Worm (Caenorhabditis elegans) whole organism, early embryonic: Measurements from ENCODE around the gene ril-2.

Source experiments
- B0310.2 ChIP-seq: sonication (generic microtip); optimal IDR thresholded peaks from 2 replicates; lab custom pipeline; 2016; ENCODE audit warnings: mild to moderate bottlenecking, missing genetic modification characterization, missing compliant biosample characterization
- F13C5.2 ChIP-seq: sonication (generic microtip); optimal IDR thresholded peaks from 2 replicates; lab custom pipeline; 2017; ENCODE audit warnings: mild to moderate bottlenecking, missing genetic modification characterization, inconsistent platforms, missing compliant biosample characterization
- aly-1 ChIP-seq: sonication (generic microtip); optimal IDR thresholded peaks from 2 replicates; lab custom pipeline; 2016; ENCODE audit warnings: missing genetic modification characterization, missing compliant biosample characterization
- ama-1 ChIP-seq: fragments of 150-350 bp; optimal IDR thresholded peaks from 2 replicates; lab custom pipeline; 2014
- ceh-13 ChIP-seq: fragments of 200-800 bp; sonication (Bioruptor generic); optimal IDR thresholded peaks from 2 replicates; lab custom pipeline; 2018; ENCODE audit warnings: mild to moderate bottlenecking, missing genetic modification characterization, missing compliant biosample characterization
- ceh-36 ChIP-seq: sonication (generic microtip); optimal IDR thresholded peaks from 2 replicates; lab custom pipeline; 2016; ENCODE audit warnings: missing genetic modification characterization, inconsistent platforms, missing compliant biosample characterization
- ets-7 ChIP-seq: sonication (generic microtip); optimal IDR thresholded peaks from 2 replicates; lab custom pipeline; 2016; ENCODE audit warnings: missing genotype, missing genetic modification characterization, missing compliant biosample characterization
- flt-1 ChIP-seq: fragments of 200-800 bp; sonication (Bioruptor generic); IDR thresholded peaks from 2 replicates; pipeline ENCODE4 v1.3.6; 2022; ENCODE audit warnings: missing genetic modification characterization, missing compliant biosample characterization
- hmbx-1 ChIP-seq: sonication (generic microtip); optimal IDR thresholded peaks from 2 replicates; lab custom pipeline; 2016; ENCODE audit warnings: mild to moderate bottlenecking, missing genetic modification characterization, missing compliant biosample characterization
- hmg-4 ChIP-seq: fragments of 200-800 bp; sonication (Bioruptor generic); optimal IDR thresholded peaks from 2 replicates; lab custom pipeline; 2018; ENCODE audit warnings: mild to moderate bottlenecking, missing genetic modification characterization, missing compliant biosample characterization
- hnd-1 ChIP-seq: sonication (generic microtip); optimal IDR thresholded peaks from 2 replicates; lab custom pipeline; 2016; ENCODE audit warnings: missing genetic modification characterization, missing compliant biosample characterization
- pes-1 ChIP-seq: fragments of 200-800 bp; sonication (Bioruptor generic); IDR thresholded peaks from 2 replicates; pipeline ENCODE4 v1.3.6; 2022; ENCODE audit warnings: missing genetic modification reagents, missing genetic modification characterization, missing compliant biosample characterization
- scrt-1 ChIP-seq: fragments of 200-800 bp; sonication (Bioruptor generic); IDR thresholded peaks from 2 replicates; pipeline ENCODE4 v1.3.6; 2022; ENCODE audit warnings: missing genetic modification characterization, missing compliant biosample characterization
- sea-1 ChIP-seq: fragments of 200-800 bp; sonication (Bioruptor generic); conservative IDR thresholded peaks from 2 replicates; pipeline ENCODE4 v1.3.6; 2022; ENCODE audit warnings: missing genetic modification characterization, missing compliant biosample characterization
- tbx-11 ChIP-seq: fragments of 200-800 bp; sonication (Bioruptor generic); IDR thresholded peaks from 2 replicates; pipeline ENCODE4 v1.3.6; 2022; ENCODE audit warnings: missing genetic modification characterization, missing compliant biosample characterization
- tbx-37 ChIP-seq: fragments of 200-800 bp; sonication (Bioruptor generic); conservative IDR thresholded peaks from 2 replicates; pipeline ENCODE4 v1.3.6; 2022; ENCODE audit warnings: missing genetic modification reagents, missing genetic modification characterization, missing compliant biosample characterization
- tra-4 ChIP-seq: sonication (generic microtip); optimal IDR thresholded peaks from 2 replicates; lab custom pipeline; 2017; ENCODE audit warnings: missing genetic modification characterization, missing compliant biosample characterization

The ril-2 gene

DNA sequence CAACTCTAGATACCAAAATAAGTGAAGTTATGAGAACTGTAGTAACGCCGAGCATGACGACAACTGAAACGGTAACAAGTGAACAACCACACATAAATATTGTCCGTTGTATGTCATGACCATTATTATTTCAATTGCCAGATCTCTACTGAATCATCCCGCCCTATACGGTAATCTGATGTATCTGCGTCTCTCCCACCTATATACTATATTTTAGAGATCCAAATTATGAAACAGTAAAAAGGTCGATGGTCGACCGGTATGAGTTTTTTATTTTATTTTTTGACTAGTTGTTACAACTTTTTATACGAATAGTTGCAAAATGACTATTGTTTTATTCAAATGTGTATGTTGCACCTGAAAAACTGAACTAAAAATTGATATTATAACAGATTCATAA lies 8.4 kb downstream of the ril-2 start, which contains the start of gene ttr-43:
Gene ttr-43, minus strand, starts transcription at position 101 of the 400 bp plus-strand sequence.
- no peak for TF ChIP-seq ama-1
- no peak for TF ChIP-seq F13C5.2 (tag; lab: Kevin White, UChicago)
- TF ChIP-seq ceh-13 (GFP tag; lab: Kevin White, UChicago), result no peak
- TF ChIP-seq flt-1, result no peak
- no peak for TF ChIP-seq aly-1 (tag; lab: Kevin White, UChicago)
- TF ChIP-seq B0310.2 (tag; lab: Kevin White, UChicago), result no peak
- TF ChIP-seq hnd-1 (tag; lab: Kevin White, UChicago), result no peak
- TF ChIP-seq sea-1 (GFP tag; lab: Robert Waterston, UW), result no peak
- no peak for TF ChIP-seq ets-7 (tag; lab: Kevin White, UChicago)
- TF ChIP-seq tbx-11, result no peak
- TF ChIP-seq hmbx-1 (tag; lab: Kevin White, UChicago), result no peak

DNA sequence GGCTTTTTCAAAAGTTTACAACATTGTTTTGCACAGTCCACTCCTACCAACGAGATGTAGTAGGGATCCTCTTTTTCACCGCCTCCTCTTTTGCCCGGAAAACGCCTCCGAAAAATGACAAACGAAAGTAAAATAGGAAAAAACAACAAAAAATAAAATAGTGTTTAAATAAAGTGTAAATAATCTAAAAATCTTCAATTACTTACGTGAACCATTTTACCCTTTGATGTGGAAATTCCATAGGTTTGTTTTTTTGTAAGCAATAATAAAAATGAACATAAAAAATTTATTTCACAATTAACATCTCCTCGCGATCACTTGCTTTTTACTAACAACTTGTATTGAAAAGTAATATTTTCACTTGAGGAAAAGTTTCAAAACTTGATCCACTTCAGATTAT lies 10.9 kb downstream of the ril-2 start, which contains the start of gene C14C10.1:
Gene C14C10.1, plus strand, starts transcription at position 301 of the 400 bp plus-strand sequence.
- TF ChIP-seq tbx-37 (GFP tag; lab: Robert Waterston, UW) (no peak), pes-1 (GFP tag; lab: Robert Waterston, UW) (no peak), flt-1 (no peak), ets-7 (tag; lab: Kevin White, UChicago) (no peak), tbx-11 (no peak), hnd-1 (tag; lab: Kevin White, UChicago) (no peak), B0310.2 (tag; lab: Kevin White, UChicago) (no peak), ama-1 (no peak), hmbx-1 (tag; lab: Kevin White, UChicago) (no peak), ceh-36 (tag; lab: Kevin White, UChicago) (no peak)

DNA sequence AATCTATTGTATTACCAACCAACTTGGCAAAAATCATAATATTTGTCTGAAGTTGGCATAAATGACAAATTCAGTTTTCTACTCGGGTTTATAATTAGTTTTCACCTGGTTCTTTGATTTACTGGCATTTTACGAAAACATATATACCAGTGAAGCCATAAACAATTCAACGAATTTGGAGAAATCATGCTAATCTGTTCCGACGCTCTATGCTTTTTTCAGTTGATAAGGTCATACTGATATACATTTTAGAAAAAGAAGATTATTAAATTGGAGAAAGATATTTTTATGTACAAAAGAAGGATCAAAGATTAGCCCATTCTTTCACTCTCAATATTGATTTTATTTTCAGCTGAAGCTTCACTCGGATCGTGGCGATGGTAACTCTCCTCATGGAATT lies 12.2 kb downstream of the ril-2 start:
- TF ChIP-seq ets-7 (tag; lab: Kevin White, UChicago), result no peak
- no peak for TF ChIP-seq pes-1 (GFP tag; lab: Robert Waterston, UW)
- no peak for TF ChIP-seq tbx-11
- no peak for TF ChIP-seq B0310.2 (tag; lab: Kevin White, UChicago)
- TF ChIP-seq scrt-1 (GFP tag; lab: Robert Waterston, UW), result no peak
- TF ChIP-seq hmbx-1 (tag; lab: Kevin White, UChicago), result no peak
- no peak for TF ChIP-seq ceh-36 (tag; lab: Kevin White, UChicago)
- TF ChIP-seq hmg-4 (GFP tag; lab: Kevin White, UChicago), result no peak

DNA sequence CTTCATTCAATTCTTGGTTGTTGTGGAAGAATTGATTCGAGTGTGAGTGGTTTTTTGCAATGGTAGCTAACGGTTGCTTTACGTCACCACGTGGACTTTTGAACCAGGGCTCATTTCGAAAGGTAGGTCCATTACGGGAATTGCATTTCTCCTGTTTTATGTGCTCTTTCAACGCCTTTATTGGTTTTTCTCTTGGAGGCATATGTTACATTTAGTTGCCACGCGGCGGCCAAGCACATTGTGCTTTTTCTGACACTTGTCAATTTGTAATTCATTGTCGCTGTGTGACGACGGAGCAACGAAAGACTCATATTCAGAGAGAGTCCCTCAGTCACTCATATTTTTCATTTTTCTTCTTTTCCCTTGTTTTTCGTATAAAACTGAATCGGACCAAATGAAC lies 14.2 kb downstream of the ril-2 start:
- TF ChIP-seq sea-1 (GFP tag; lab: Robert Waterston, UW) (no peak), tbx-37 (GFP tag; lab: Robert Waterston, UW) (no peak), ama-1 (no peak), B0310.2 (tag; lab: Kevin White, UChicago) (no peak), hmbx-1 (tag; lab: Kevin White, UChicago) (no peak), tbx-11 (no peak), pes-1 (GFP tag; lab: Robert Waterston, UW) (no peak), ets-7 (tag; lab: Kevin White, UChicago) (no peak), aly-1 (tag; lab: Kevin White, UChicago) (no peak), tra-4 (tag; lab: Kevin White, UChicago) (no peak), hmg-4 (GFP tag; lab: Kevin White, UChicago) (no peak)

DNA sequence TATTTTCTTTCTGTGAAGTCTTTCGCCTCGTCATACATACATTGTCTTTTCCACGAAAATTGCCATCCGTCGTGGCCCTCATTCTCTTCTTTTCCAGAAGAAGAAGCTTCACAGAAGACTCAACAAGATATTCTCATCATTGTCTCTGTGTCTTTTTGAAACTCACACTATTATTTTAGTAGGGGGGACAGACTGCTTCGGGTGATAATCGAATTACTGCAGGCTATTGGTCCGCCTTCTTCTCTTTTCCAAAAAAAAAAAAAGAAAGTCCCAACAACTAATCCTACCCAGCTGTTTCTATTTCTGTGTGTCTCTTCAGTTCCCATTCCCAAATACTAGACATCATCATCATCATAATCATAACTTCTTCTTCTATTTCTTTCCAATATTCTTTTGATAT lies 15.5 kb downstream of the ril-2 start:
- TF ChIP-seq tbx-37 (GFP tag; lab: Robert Waterston, UW) (no peak), tbx-11 (no peak), tra-4 (tag; lab: Kevin White, UChicago) (no peak), flt-1 (no peak), ets-7 (tag; lab: Kevin White, UChicago) (no peak), pes-1 (GFP tag; lab: Robert Waterston, UW) (no peak), sea-1 (GFP tag; lab: Robert Waterston, UW) (no peak), F13C5.2 (tag; lab: Kevin White, UChicago) (no peak), hnd-1 (tag; lab: Kevin White, UChicago) (no peak), ceh-36 (tag; lab: Kevin White, UChicago) (no peak), ama-1 (no peak), ceh-13 (GFP tag; lab: Kevin White, UChicago) (no peak), hmbx-1 (tag; lab: Kevin White, UChicago) (no peak), hmg-4 (GFP tag; lab: Kevin White, UChicago) (no peak), B0310.2 (tag; lab: Kevin White, UChicago) (no peak)

DNA sequence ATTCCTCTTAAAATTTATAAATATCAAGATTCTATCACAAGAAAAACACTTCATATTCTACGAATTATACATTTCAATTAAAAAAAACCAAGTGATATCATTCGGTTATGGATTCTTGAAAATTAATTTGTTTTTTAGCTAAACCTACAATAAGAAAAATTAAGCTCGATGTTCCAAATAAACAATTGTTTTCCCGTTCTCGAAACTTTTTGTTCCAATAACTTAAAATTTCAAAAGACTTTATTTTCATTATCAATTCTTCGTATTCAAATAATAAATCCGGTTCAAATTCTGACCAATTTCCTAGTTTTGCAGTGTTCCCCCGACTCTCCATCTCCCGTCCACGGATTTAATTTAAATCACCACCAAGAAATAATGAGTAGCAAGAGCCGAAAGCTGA lies 19.7 kb downstream of the ril-2 start, which contains the start of gene E02A10.3:
Gene E02A10.3, plus strand, starts transcription at position 301 of the 400 bp plus-strand sequence.
- TF ChIP-seq ceh-36 (tag; lab: Kevin White, UChicago) (no peak), F13C5.2 (tag; lab: Kevin White, UChicago) (no peak), ets-7 (tag; lab: Kevin White, UChicago) (no peak), tbx-37 (GFP tag; lab: Robert Waterston, UW) (no peak), tra-4 (tag; lab: Kevin White, UChicago) (no peak), scrt-1 (GFP tag; lab: Robert Waterston, UW) (no peak), ceh-13 (GFP tag; lab: Kevin White, UChicago) (no peak), tbx-11 (no peak), pes-1 (GFP tag; lab: Robert Waterston, UW) (no peak), ama-1 (no peak), aly-1 (tag; lab: Kevin White, UChicago) (no peak), sea-1 (GFP tag; lab: Robert Waterston, UW) (no peak), B0310.2 (tag; lab: Kevin White, UChicago) (no peak), hmg-4 (GFP tag; lab: Kevin White, UChicago) (no peak)

DNA sequence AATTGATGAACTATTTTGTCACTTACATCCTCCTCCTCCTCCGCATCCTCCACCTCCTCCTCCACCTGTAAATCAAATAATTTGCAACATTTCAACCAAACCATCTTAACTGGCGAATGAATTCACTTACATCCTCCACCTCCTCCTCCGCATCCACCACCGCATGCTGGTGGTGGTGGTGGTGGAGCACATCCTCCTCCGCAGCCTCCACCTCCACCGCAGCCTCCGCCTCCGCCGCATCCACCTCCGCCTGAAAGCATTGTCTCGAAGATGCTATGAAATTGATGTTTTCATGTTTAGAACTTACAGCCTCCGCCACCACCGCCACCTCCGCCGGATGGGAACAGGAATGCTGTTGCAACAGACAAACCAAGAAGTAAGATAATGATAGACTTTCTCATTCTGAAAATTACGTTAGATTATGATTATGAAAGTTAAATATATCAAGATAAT lies 22.4 kb downstream of the ril-2 start, which contains the start of gene grl-23:
Gene grl-23, minus strand, starts transcription at position 403 of the 453 bp plus-strand sequence.
- TF ChIP-seq hnd-1 (tag; lab: Kevin White, UChicago) (no peak), B0310.2 (tag; lab: Kevin White, UChicago) (no peak), tbx-11 (no peak), sea-1 (GFP tag; lab: Robert Waterston, UW) (no peak), tra-4 (tag; lab: Kevin White, UChicago) (no peak), ceh-13 (GFP tag; lab: Kevin White, UChicago) (no peak), flt-1 (no peak), hmbx-1 (tag; lab: Kevin White, UChicago) (no peak), aly-1 (tag; lab: Kevin White, UChicago) (no peak), F13C5.2 (tag; lab: Kevin White, UChicago) (no peak), scrt-1 (GFP tag; lab: Robert Waterston, UW) (no peak), tbx-37 (GFP tag; lab: Robert Waterston, UW) (no peak), hmg-4 (GFP tag; lab: Kevin White, UChicago) (no peak), pes-1 (GFP tag; lab: Robert Waterston, UW) (no peak), ceh-36 (tag; lab: Kevin White, UChicago) (no peak), ets-7 (tag; lab: Kevin White, UChicago) (no peak), ama-1 (no peak)
